Fruit fly (Drosophila melanogaster): ENCODE data around the gene Ugt36F1.

Ugt36F1 gene

dm6 chr2L:18796446-18796845 is 22.7 kb upstream of the Ugt36F1 start:
- TF ChIP-seq CG8478 (optimal IDR thresholded peaks at IDR 0.05): no peak
- no peak for TF ChIP-seq CTCF (optimal IDR thresholded peaks at IDR 0.05)

- no peak for TF ChIP-seq CG8478 (optimal IDR thresholded peaks at IDR 0.05)
- no peak for TF ChIP-seq CTCF (optimal IDR thresholded peaks at IDR 0.05)
Measured at dm6 chr2L:18801704-18802103, 17.4 kb upstream of the Ugt36F1 start.

dm6 chr2L:18805247-18805636 is 13.9 kb upstream of the Ugt36F1 start, which contains the start of gene CG43814:
Gene CG43814, minus strand, starts transcription at chr2L:18805347.
- TF ChIP-seq CTCF (optimal IDR thresholded peaks at IDR 0.05): no peak
- TF ChIP-seq CG8478 (optimal IDR thresholded peaks at IDR 0.05): no peak

- no peak for TF ChIP-seq CG8478 (optimal IDR thresholded peaks at IDR 0.05)
- no peak for TF ChIP-seq CTCF (optimal IDR thresholded peaks at IDR 0.05)
Measured at dm6 chr2L:18805637-18806403, 13.3 kb upstream of the Ugt36F1 start.

dm6 chr2L:18808754-18809329 is 10.3 kb upstream of the Ugt36F1 start:
- TF ChIP-seq CG8478 (optimal IDR thresholded peaks at IDR 0.05) (no peak), CTCF (optimal IDR thresholded peaks at IDR 0.05) (no peak)

dm6 chr2L:18809486-18809885 is 9.7 kb upstream of the Ugt36F1 start:
- no peak for TF ChIP-seq CTCF (optimal IDR thresholded peaks at IDR 0.05)

- TF ChIP-seq CG8478 (optimal IDR thresholded peaks at IDR 0.05) (no peak), CTCF (optimal IDR thresholded peaks at IDR 0.05) (no peak)
Measured at dm6 chr2L:18810960-18811642, 8.0 kb upstream of the Ugt36F1 start, which contains the start of the genes CG10570 and CG42502. Gene CG10570, minus strand, starts transcription at chr2L:18811252. Gene CG42502, minus strand, starts transcription at chr2L:18811252.

- TF ChIP-seq CTCF (optimal IDR thresholded peaks at IDR 0.05): no peak
- TF ChIP-seq CG8478 (optimal IDR thresholded peaks at IDR 0.05): no peak
Measured at dm6 chr2L:18812348-18812747, 6.8 kb upstream of the Ugt36F1 start, which contains the start of the genes CG17325 and CG42305. Gene CG17325, plus strand, starts transcription at chr2L:18812648. Gene CG42305, plus strand, starts transcription at chr2L:18812648.

dm6 chr2L:18812755-18813154 is 6.4 kb upstream of the Ugt36F1 start:
- TF ChIP-seq CTCF (optimal IDR thresholded peaks at IDR 0.05) (no peak), CG8478 (optimal IDR thresholded peaks at IDR 0.05) (no peak)

- TF ChIP-seq CG8478 (optimal IDR thresholded peaks at IDR 0.05): no peak
Measured at dm6 chr2L:18815194-18815593, 4.0 kb upstream of the Ugt36F1 start.

- no peak for TF ChIP-seq CG8478 (optimal IDR thresholded peaks at IDR 0.05)
- TF ChIP-seq CTCF (optimal IDR thresholded peaks at IDR 0.05): peak; percentile 1 to 13
Measured at dm6 chr2L:18818397-18818796, 747 bp upstream of the Ugt36F1 start.

- no peak for TF ChIP-seq CTCF (optimal IDR thresholded peaks at IDR 0.05)
- no peak for TF ChIP-seq CG8478 (optimal IDR thresholded peaks at IDR 0.05)
Measured at dm6 chr2L:18822805-18823204, 3.7 kb downstream of the Ugt36F1 start.

dm6 chr2L:18823243-18823803 is 4.2 kb downstream of the Ugt36F1 start, which contains the start of gene Ugt36D1:
Gene Ugt36D1, plus strand, starts transcription at chr2L:18823548.
- TF ChIP-seq CG8478 (optimal IDR thresholded peaks at IDR 0.05): no peak
- TF ChIP-seq CTCF (optimal IDR thresholded peaks at IDR 0.05): no peak

- TF ChIP-seq CG8478 (optimal IDR thresholded peaks at IDR 0.05) (no peak), CTCF (optimal IDR thresholded peaks at IDR 0.05) (no peak)
Measured at dm6 chr2L:18826496-18827008, 7.4 kb downstream of the Ugt36F1 start, which contains the start of gene Ugt36E1. Gene Ugt36E1, plus strand, starts transcription at chr2L:18826770.

Measured in S2 (cell line).